Fruit fly (Drosophila melanogaster): ENCODE results near the gene CG17839.

DNA sequence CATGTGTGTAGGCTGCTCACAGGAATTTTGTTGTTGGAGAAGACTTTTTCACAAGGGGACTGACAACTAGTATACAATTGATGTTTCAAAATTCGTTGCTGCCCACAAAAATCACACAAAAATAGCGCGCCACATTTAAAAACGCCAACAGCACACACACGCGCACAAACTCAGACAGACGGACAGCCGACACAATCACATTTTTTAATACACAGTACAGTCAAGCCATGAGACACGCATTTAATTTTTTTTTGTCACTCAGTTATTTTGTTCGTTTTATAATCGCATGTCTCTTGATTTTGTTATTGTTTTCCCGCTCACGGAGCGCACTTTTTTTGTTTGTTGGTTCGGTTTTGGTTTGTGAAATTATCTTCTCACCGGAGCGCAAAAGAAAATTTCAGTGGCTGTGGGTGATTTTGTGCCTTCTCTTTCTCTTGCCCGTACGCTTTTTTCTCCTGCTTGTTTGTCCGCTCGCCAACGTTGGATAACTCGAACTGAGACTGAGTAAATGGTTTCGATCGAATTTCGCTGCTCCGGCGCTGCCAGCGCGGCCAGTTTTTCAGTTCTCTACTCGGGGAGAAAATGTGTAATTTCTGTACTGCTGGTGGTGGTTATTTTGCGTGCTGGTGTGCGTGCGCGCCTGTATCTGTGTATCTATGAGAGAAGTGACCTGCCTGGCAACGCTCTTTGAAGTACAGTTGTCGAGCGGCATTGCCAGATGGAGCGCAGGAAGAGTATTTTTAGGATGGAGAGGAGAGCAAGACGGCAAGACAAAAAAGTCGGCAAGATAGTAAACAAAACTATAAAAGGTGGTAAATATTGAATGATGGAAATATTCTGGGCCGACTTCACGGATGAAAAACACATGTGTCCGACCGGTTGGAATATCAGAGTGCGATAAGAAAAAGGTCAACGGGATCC is 47.2 kb upstream of the CG17839 start, which contains the start of gene CG42507:
- TF ChIP-seq fd96Ca (GFP tag; IDR thresholded peaks at IDR 0.05) (peak; percentile 50; the same call in 2 of the 3 replicates), CG14655 (GFP tag; optimal IDR thresholded peaks at IDR 0.05) (no peak)

All from whole organism, pupa.